Fruit fly (Drosophila melanogaster): Measurements from ENCODE around the gene CG2577.

Gene CG2577

dm6 chrX:12372818-12373217 is at the start of gene CG2577:
TSS of gene CG2577 (plus strand) at chrX:12373118.
- TF ChIP-seq noc (tag; optimal IDR thresholded peaks at IDR 0.05): no peak

DNA sequence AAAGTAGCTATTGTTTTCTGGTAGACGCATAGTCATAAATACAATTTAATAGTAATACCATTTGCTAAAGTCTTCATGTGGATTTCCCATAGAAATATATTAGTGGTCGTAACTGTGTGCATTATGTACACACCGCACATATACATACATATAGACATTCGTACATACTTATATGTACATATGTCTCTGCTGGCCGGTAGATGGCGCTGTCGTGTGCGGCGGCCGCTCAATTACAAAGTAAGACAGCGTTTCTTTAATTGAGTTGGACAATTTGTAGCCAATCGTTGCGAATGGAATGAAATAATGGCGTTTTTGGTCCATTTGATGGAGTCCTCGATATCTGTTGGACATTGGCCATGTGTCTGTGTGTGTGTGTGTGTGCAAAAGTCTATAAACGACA is 19.5 kb upstream of the CG2577 start:
- no peak for TF ChIP-seq noc (tag; optimal IDR thresholded peaks at IDR 0.05)

- no peak for TF ChIP-seq noc (tag; optimal IDR thresholded peaks at IDR 0.05)
Measured at dm6 chrX:12356093-12356492, 16.8 kb upstream of the CG2577 start.

DNA sequence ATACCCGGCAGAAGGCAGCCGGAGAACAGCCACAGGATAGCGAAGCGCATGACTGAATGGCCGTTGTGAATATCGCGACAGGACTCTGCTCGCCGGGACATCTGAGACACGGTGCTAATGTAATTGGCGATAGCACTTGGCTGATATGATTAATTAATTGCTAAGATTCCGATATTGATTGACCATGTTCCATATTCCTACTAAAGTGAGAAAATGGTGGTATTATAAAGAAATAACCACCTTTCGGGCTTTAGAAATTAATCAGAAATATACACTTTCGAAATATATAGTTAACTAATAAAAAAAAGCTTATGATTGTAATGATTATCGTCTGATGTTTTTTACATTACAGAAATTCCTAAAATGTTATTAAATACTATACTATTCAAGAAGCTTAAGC is 4.7 kb downstream of the CG2577 start, which contains the start of gene Ir11a:
Gene Ir11a, minus strand, starts transcription at position 101 of the 400 bp plus-strand sequence.
- no peak for TF ChIP-seq noc (tag; optimal IDR thresholded peaks at IDR 0.05)

dm6 chrX:12386255-12386654 is 13.3 kb downstream of the CG2577 start:
- no peak for TF ChIP-seq noc (tag; optimal IDR thresholded peaks at IDR 0.05)

DNA sequence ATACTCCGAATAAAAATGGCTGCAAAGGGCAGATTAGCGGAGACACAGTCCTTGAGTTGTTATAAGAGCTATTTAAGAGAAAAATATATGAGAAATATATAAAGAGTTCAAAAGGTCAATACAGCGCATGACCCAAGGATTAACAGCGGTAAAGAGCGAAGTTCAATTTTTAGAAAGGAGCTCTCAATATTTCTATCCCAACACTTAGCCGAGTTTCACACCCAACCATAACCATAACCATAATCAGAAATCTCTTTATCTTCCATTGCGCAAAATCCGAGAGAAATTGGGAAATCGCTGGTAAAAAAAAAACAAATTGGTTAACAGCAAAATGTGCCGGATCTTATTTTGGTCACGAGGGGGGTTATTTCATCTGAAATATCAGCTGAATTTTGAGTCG is 16.2 kb downstream of the CG2577 start:
- no peak for TF ChIP-seq noc (tag; optimal IDR thresholded peaks at IDR 0.05)

DNA sequence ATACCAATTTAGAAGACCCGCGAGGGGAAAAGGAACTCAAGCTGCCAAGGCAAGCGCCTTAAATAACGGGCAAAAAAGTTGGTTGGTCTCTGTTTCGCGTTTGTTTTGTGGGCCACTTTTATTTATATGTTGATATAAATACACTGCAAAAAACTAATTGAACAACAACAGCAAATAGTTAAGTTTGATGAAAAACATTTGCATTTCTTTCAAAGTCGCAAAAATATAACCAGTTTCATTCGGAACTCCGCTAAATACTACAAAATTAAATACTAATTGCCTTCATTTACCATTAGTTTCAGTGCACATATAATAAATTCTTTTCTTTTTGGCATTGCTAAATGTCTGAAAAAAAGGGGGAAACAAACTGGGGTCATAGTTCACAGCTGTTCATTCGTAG is 18.8 kb downstream of the CG2577 start:
- no peak for TF ChIP-seq noc (tag; optimal IDR thresholded peaks at IDR 0.05)

- TF ChIP-seq noc (tag; optimal IDR thresholded peaks at IDR 0.05): no peak
Measured at dm6 chrX:12408377-12408911, 35.5 kb downstream of the CG2577 start, which contains the start of the genes CG32651 and CG2574. TSS of gene CG32651 (minus strand) at chrX:12408477. TSS of gene CG2574 (plus strand) at chrX:12408861.

All from whole organism, larva.